Fruit fly (Drosophila melanogaster) S2 (cell line): ENCODE data around the gene CG7164.
"Not testable (repeated sequence)": the region's sequence is repeated elsewhere in the genome, so short reads cannot be mapped to it uniquely, and the experiment has no call there.

Experiments used
- CG8478 ChIP-seq: fragments of >200 bp; optimal IDR thresholded peaks from 2 replicates; lab custom pipeline; 2018
- CTCF ChIP-seq, 2 experiments: fragments of >200 bp; optimal IDR thresholded peaks; 2 replicates each; lab custom pipeline; 2018

- TF ChIP-seq CG8478 (lab: Kevin White, UChicago); CTCF (optimal IDR thresholded peaks at IDR 0.05; lab: Kevin White, UChicago): not testable (repeated sequence)
These were observed 42.6 kb upstream of the CG7164 start, which contains the start of gene CG31904 for dm6 chr2L:7738709-7739108.
